Worm (Caenorhabditis elegans): Measurements from ENCODE around the gene swt-3.
"Not testable (repeated sequence)": the region's sequence is repeated elsewhere in the genome, so short reads cannot be mapped to it uniquely, and the experiment has no call there.

The swt-3 gene

DNA sequence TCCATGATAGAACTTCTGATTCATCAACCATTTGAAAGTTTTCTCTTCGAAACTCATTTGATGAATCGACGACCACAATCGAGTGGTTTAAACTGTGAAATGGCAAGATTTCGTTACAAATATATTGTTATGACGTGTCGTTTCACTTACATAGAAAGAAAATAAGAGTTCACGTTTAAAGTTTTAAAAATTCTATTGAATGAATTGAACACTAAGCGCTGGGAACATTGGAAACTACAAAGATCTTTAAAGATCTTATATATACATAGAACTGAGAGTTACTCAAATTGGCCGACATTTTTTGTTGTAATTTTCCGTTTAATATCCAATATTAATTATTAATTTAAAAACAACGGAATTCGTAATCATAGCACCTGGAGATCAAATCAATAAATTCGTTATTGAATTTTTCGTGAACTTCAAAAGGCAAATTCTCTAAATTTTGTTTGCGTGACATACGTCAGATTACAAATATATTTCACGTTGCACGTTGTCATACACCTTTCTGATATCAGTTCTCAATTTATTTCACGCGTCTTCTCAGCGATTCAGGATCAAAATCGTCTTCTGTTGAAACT lies 22.8 kb downstream of the swt-3 start, which contains the start of the genes T25B9.4 and T25B9.6:
Gene T25B9.4, minus strand, starts transcription at position 101 of the 578 bp plus-strand sequence.
Gene T25B9.6, plus strand, starts transcription at position 528 of the 578 bp plus-strand sequence.
- TF ChIP-seq ZK546.5 (tag; optimal IDR thresholded peaks at IDR 0.05) (no peak), lin-39 (tag; optimal IDR thresholded peaks at IDR 0.05) (no peak), aly-2 (tag; optimal IDR thresholded peaks at IDR 0.05) (no peak), nhr-25 (tag; optimal IDR thresholded peaks at IDR 0.05) (no peak), ceh-82 (tag; optimal IDR thresholded peaks at IDR 0.05) (no peak), C34F6.9 (tag; optimal IDR thresholded peaks at IDR 0.05) (no peak), elt-1 (tag; optimal IDR thresholded peaks at IDR 0.05) (no peak), sem-4 (tag; optimal IDR thresholded peaks at IDR 0.05) (no peak), fos-1 (tag; optimal IDR thresholded peaks at IDR 0.05) (no peak), sma-3 (GFP tag; optimal IDR thresholded peaks at IDR 0.05) (no peak), lin-11 (tag; optimal IDR thresholded peaks at IDR 0.05) (no peak), ceh-16 (tag; optimal IDR thresholded peaks at IDR 0.05) (no peak)

DNA sequence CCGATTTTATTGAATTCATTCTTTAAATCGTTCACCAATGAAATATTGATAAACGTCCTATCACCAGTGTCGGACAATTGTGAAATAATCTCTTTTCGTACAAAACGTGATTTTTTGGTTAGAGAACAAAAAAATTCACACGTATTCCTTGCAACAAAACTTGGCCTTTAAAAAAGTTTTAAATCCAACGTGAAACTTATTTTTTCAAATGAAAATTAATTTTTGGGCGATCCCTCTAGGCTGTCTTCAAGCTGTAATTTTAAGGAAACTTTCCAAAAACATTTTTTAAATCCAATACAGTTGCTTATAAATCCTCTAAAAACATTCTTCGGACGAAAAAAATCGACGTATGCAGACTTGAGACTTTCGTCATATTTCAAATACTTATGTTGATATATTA lies 25.8 kb downstream of the swt-3 start, which contains the start of gene T25B9.5:
Gene T25B9.5, minus strand, starts transcription at position 101 of the 400 bp plus-strand sequence.
- no peak for TF ChIP-seq aly-2 (tag; optimal IDR thresholded peaks at IDR 0.05)
- TF ChIP-seq nhr-12 (tag; optimal IDR thresholded peaks at IDR 0.05) = no peak
- no peak for TF ChIP-seq ceh-16 (tag; optimal IDR thresholded peaks at IDR 0.05)
- no peak for TF ChIP-seq ZK546.5 (tag; optimal IDR thresholded peaks at IDR 0.05)
- TF ChIP-seq F13H6.1 (tag; optimal IDR thresholded peaks at IDR 0.05) = no peak
- no peak for TF ChIP-seq egl-27 (tag; optimal IDR thresholded peaks at IDR 0.05)
- no peak for TF ChIP-seq elt-1 (tag; optimal IDR thresholded peaks at IDR 0.05)
- no peak for TF ChIP-seq fos-1 (tag; optimal IDR thresholded peaks at IDR 0.05)
- no peak for TF ChIP-seq mbf-1 (tag; optimal IDR thresholded peaks at IDR 0.05)
- no peak for TF ChIP-seq lsy-2 (tag; optimal IDR thresholded peaks at IDR 0.05)
- no peak for TF ChIP-seq ztf-1 (GFP tag; conservative IDR thresholded peaks at IDR 0.05)
- no peak for TF ChIP-seq unc-62 (GFP tag; optimal IDR thresholded peaks at IDR 0.05)
- no peak for TF ChIP-seq nhr-25 (tag; optimal IDR thresholded peaks at IDR 0.05)
- no peak for TF ChIP-seq mab-5 (tag; optimal IDR thresholded peaks at IDR 0.05)

DNA sequence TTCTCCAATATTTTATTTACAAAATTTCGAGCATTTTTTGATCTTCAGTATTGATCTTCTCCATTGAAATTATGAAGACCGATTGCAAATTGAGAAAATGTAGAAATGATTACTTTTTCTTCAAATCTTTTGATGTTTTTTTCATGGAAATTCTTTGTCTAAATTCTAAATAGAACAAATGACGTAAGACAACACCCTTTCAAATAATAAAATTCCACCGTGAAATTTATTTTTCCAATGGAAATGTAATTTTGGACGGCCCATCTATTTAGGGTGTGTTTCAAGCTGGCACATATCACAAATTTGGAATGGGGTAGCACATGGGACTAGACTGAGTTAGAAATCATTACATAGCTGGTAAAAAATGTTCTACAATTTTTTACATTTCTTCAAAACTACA lies 28.7 kb downstream of the swt-3 start, which contains the start of gene T25B9.2:
Gene T25B9.2, minus strand, starts transcription at position 101 of the 400 bp plus-strand sequence.
- not testable (repeated sequence) for TF ChIP-seq lsy-2 (tag; optimal IDR thresholded peaks at IDR 0.05); snpc-4 (tag; optimal IDR thresholded peaks at IDR 0.05); blmp-1 (tag; optimal IDR thresholded peaks at IDR 0.05; ENCODE audit: insufficient read depth)

DNA sequence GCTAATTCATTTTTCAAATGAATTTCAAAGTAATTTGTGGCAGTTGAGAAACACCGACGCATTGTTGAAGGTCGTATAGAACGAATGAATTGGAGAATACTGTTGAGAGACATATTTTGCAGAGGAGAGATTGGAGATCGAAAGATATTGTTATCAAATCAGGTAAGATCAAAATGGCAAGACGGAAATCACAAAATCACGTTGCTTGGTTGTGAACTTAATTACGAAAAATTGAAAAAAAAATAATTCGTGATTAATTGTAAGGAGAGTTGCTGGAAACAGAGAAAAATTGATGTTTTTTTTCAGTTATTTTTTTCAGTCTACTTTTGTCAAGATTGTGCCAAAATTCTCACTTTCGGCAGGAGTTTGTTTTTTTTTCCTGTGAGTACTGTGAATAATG lies 30.4 kb downstream of the swt-3 start, which contains the start of gene T25B9.1:
Gene T25B9.1, minus strand, starts transcription at position 101 of the 400 bp plus-strand sequence.
- TF ChIP-seq egl-27 (tag; optimal IDR thresholded peaks at IDR 0.05) = no peak
- TF ChIP-seq ztf-4 (tag; optimal IDR thresholded peaks at IDR 0.05) = no peak
- TF ChIP-seq sma-9 (GFP tag; optimal IDR thresholded peaks at IDR 0.05) = no peak
- no peak for TF ChIP-seq sma-9 (tag; optimal IDR thresholded peaks at IDR 0.05)
- no peak for TF ChIP-seq lin-13 (GFP tag; optimal IDR thresholded peaks at IDR 0.05)
- no peak for TF ChIP-seq ceh-82 (tag; optimal IDR thresholded peaks at IDR 0.05)
- TF ChIP-seq ztf-11 (tag; optimal IDR thresholded peaks at IDR 0.05) = no peak

DNA sequence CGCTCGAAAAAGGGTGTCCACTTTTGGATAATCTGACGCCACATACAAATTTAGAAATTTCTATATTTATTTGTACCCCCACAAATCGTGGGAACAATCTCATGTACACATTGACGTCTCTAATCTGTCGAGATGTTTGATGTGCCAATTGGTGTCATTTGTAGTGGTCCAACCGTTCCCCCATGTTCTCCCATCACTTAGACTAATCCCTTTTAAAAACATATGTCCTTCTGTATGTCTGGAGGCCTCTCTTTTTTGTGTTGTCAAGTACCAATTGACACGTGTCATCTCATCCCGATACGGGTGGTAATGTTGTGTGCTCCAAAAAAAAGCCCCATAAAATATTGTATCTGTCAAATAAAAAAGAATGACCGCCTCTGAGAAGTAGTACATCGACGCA lies 35.2 kb downstream of the swt-3 start:
- TF ChIP-seq lin-11 (tag; optimal IDR thresholded peaks at IDR 0.05) (no peak), crh-2 (tag; optimal IDR thresholded peaks at IDR 0.05) (no peak), nhr-25 (tag; optimal IDR thresholded peaks at IDR 0.05) (no peak), skn-1 (tag; optimal IDR thresholded peaks at IDR 0.05) (no peak), unc-62 (GFP tag; optimal IDR thresholded peaks at IDR 0.05) (no peak), Y55F3AM.14 (GFP tag; optimal IDR thresholded peaks at IDR 0.05) (no peak)

DNA sequence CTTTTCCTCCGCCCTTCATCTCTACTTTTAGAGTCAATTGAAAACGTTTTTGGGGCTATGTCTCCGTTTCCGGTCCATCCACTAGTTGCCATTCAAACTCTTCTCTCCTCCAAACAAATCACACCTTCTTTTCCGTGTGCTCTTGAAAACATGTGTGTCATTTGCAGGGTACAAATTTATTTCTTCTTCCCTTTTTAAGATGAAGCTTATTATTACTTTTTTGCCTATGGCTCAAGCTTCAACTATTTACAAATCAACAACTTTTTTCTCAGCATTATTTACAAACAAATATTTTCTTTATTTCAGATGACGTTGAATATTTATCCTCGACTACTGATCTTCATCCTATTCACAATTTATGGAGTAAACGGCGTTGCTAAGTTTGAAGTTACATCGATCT lies 36.0 kb downstream of the swt-3 start, which contains the start of gene T25B9.3:
Gene T25B9.3, plus strand, starts transcription at position 301 of the 400 bp plus-strand sequence.
- TF ChIP-seq dmd-4 (tag; optimal IDR thresholded peaks at IDR 0.05) (no peak), egl-27 (tag; optimal IDR thresholded peaks at IDR 0.05) (no peak), sem-4 (tag; optimal IDR thresholded peaks at IDR 0.05) (no peak), ztf-1 (GFP tag; conservative IDR thresholded peaks at IDR 0.05) (no peak), lsy-2 (tag; optimal IDR thresholded peaks at IDR 0.05) (no peak), peb-1 (tag; optimal IDR thresholded peaks at IDR 0.05) (no peak), nhr-77 (tag; optimal IDR thresholded peaks at IDR 0.05) (no peak), nhr-11 (tag; optimal IDR thresholded peaks at IDR 0.05) (no peak), unc-39 (tag; optimal IDR thresholded peaks at IDR 0.05) (no peak), unc-62 (GFP tag; optimal IDR thresholded peaks at IDR 0.05) (no peak), ztf-11 (tag; optimal IDR thresholded peaks at IDR 0.05) (no peak), ZK546.5 (tag; optimal IDR thresholded peaks at IDR 0.05) (no peak), sma-3 (GFP tag; optimal IDR thresholded peaks at IDR 0.05) (no peak), gmeb-1 (tag; optimal IDR thresholded peaks at IDR 0.05) (no peak), nhr-12 (tag; optimal IDR thresholded peaks at IDR 0.05) (no peak)

Measured in whole organism, L2 larva.